Worm (Caenorhabditis elegans): ENCODE data around the gene D1054.8.

DNA sequence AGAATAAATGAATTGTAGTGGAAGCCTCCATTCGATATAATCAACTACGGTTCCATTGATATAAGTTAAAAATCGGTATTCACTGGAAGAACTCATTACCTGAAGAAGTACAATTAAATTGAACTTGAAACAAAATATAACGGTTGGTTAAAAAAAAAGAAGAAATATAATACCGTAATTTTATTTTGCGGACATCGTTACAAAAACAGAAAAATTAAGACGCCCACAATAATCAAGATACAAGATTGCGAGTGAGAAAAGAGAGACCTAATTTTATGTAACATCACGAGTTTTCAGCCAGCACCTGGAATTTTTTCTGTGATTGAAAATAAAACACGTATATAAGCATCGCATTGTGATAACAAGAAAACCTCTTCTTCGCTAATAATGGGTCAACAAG, 21.4 kb upstream of the D1054.8 start, which contains the start of gene sre-6:
- TF ChIP-seq elt-3 (tag; optimal IDR thresholded peaks at IDR 0.05) (no peak), fos-1 (tag; optimal IDR thresholded peaks at IDR 0.05) (no peak), ceh-28 (tag; optimal IDR thresholded peaks at IDR 0.05) (no peak)

Data from whole organism, L3 larva.